Worm (Caenorhabditis elegans) whole organism, late embryonic: Measurements from ENCODE around the gene miro-1.

Experiments used
- ceh-14 ChIP-seq: sonication (generic microtip); optimal IDR thresholded peaks from 2 replicates; lab custom pipeline; 2016; ENCODE audit warnings: missing genotype, missing genetic modification characterization, missing compliant biosample characterization
- ceh-18 ChIP-seq: sonication (generic microtip); optimal IDR thresholded peaks from 2 replicates; lab custom pipeline; 2016; ENCODE audit warnings: missing genetic modification characterization, missing compliant biosample characterization
- ceh-31 ChIP-seq: sonication (generic microtip); optimal IDR thresholded peaks from 2 replicates; lab custom pipeline; 2016; ENCODE audit warnings: missing genetic modification characterization, missing compliant biosample characterization
- pqm-1 ChIP-seq: sonication (generic microtip); optimal IDR thresholded peaks from 2 replicates; lab custom pipeline; 2016; ENCODE audit warnings: missing genetic modification characterization, missing compliant biosample characterization
- pros-1 ChIP-seq: fragments of 150-350 bp; optimal IDR thresholded peaks from 2 replicates; lab custom pipeline; 2014; ENCODE audit warnings: missing biosample characterization, missing genetic modification reagents, missing genetic modification characterization
- sox-2 ChIP-seq: fragments of 200-800 bp; sonication (Bioruptor generic); IDR thresholded peaks from 2 replicates; pipeline ENCODE4 v1.3.6; 2022; ENCODE audit warnings: missing genetic modification reagents, missing genetic modification characterization, missing compliant biosample characterization
- ttx-3 ChIP-seq: sonication (generic microtip); optimal IDR thresholded peaks from 2 replicates; lab custom pipeline; 2016; ENCODE audit warnings: missing genetic modification reagents, missing genetic modification characterization, missing compliant biosample characterization
- unc-86 ChIP-seq: sonication (generic microtip); optimal IDR thresholded peaks from 2 replicates; lab custom pipeline; 2016; ENCODE audit warnings: missing genetic modification characterization, missing compliant biosample characterization

DNA sequence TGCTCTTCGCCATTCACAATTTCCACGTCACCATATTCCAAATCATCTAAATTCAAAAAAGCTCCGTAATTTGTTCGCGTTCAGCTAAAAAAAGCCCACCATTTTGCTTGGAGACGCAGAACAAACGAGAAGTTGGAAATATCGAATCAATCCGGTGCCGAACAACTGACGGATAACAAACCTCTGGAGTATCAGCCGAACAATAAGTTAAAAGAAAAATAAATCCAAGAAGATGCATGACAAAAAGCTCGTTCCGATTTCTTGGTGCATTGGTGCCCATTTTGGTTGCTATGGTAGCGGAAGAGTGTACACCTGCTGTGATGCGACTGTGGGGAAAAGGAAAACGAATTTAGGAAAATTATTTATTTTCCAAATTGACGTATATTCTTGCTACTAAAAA lies 31.9 kb upstream of the miro-1 start, which contains the start of gene tctn-1:
- no peak for TF ChIP-seq pros-1
- TF ChIP-seq pqm-1 = no peak
- TF ChIP-seq ttx-3 (tag; lab: Kevin White, UChicago) = no peak
- no peak for TF ChIP-seq unc-86 (tag; lab: Kevin White, UChicago)
- no peak for TF ChIP-seq sox-2 (GFP tag; lab: Robert Waterston, UW)
- no peak for TF ChIP-seq ceh-18 (tag; lab: Kevin White, UChicago)
- TF ChIP-seq ceh-31 (tag; lab: Kevin White, UChicago) = no peak
- no peak for TF ChIP-seq ceh-14
